Fruit fly (Drosophila melanogaster) whole organism: Measurements from ENCODE around the gene bel.

Source experiments
- CG8478 ChIP-seq: fragments of >200 bp; optimal IDR thresholded peaks from 2 replicates; lab custom pipeline; 2018; ENCODE audit warnings: inconsistent platforms
- Dll ChIP-seq: fragments of >200 bp; optimal IDR thresholded peaks from 2 replicates; lab custom pipeline; 2017
- EcR ChIP-seq, 2 experiments: fragments of >200 bp; optimal IDR thresholded peaks; 2 replicates each; lab custom pipeline; 2017; ENCODE audit warnings: missing biosample characterization in 2 of 2, missing genetic modification characterization in 2 of 2, missing genetic modification reagents in 2 of 2
- pan ChIP-seq: fragments of >200 bp; optimal IDR thresholded peaks from 2 replicates; lab custom pipeline; 2017
- psq ChIP-seq: fragments of >200 bp; optimal IDR thresholded peaks from 2 replicates; lab custom pipeline; 2017
- usp ChIP-seq: fragments of >200 bp; optimal IDR thresholded peaks from 2 replicates; lab custom pipeline; 2017; ENCODE audit warnings: missing biosample characterization, missing genetic modification characterization, mixed read lengths

Gene bel

DNA sequence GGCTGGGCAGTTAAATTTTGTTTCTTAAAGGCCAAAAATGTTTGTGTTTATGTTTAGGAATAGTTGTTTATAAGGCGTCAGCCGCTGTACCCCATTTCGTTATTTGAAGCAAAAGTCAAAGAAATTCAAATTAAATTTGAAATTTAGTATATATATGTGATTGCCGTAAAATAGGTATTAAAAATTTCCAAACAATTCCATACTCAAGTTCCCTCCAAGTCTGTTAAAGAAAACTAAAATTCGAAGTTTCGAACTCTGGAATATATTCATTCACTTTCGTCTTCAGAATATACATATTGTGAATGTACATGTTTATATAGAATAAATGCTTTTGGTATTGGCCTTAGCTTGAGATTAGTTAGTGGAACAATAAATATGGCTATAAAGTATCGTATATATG lies at the start of gene bel:
Gene bel (minus strand): TSS at position 101 of the 400 bp plus-strand sequence.
- TF ChIP-seq Dll (no peak), psq (lab: Kevin White, UChicago) (no peak), usp (GFP tag; lab: Kevin White, UChicago) (no peak), CG8478 (lab: Kevin White, UChicago) (no peak), pan (lab: Kevin White, UChicago) (no peak), EcR (GFP tag; optimal IDR thresholded peaks at IDR 0.05; lab: Kevin White, UChicago) (no peak)

DNA sequence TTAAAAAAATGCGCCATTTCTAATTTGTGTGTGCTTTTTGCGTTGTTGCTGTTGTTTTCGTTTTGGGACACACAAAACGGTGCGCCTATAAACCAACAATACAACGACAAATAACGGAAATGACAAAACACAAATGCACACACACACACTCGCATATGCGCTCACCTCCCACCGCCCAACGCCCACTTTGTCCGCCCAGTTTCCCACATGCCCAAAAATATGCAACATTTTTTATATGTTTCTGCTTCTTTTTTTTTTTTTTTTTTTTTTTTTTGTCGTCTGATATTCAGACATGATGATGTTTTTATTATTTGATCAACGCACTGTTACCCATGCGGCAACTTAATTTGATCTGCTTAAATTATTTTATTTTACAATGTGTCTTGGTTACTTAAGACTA lies 46.6 kb upstream of the bel start:
- TF ChIP-seq usp (GFP tag; lab: Kevin White, UChicago) (no peak), EcR (GFP tag; optimal IDR thresholded peaks at IDR 0.05; lab: Kevin White, UChicago) (no peak), Dll (no peak), psq (lab: Kevin White, UChicago) (no peak), pan (lab: Kevin White, UChicago) (no peak), CG8478 (lab: Kevin White, UChicago) (no peak)

DNA sequence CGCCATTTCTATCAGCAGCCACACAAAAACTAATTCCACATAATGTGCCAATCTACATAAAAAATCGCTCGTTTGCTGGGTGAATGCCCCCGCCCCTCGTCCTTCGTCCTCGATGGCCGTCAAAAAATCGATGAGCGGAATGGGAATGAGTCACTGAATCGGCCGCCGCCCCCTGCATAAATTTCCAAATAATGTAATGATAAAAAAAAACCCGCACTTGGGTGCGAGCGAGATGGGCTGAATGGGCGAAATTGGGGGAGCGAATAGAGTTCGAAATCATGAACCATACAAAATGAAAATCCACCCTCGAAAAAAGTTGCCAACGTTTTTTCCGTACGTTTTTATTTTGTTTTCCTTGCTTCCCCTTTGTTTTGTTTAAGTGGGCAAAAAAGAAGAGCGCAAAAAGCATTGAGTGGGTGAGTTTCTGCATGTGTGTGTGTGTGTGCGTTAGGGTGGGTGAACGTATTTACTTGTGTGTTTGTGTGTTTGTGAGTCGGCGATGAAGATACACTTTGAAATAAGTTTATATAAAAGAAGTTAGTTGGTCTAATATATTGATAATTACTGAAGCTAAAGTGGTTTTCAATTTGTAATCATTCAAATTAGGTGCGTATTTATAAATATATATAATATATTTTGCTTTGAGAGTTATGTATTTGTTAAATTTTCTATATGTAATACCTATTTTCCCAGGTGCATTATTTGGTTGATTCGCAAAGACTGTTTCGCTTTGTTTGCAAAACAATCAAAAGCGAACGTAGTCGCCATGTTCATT lies 44.9 kb upstream of the bel start:
- TF ChIP-seq Dll (no peak), psq (lab: Kevin White, UChicago) (no peak), EcR (GFP tag; optimal IDR thresholded peaks at IDR 0.05; lab: Kevin White, UChicago) (no peak), CG8478 (lab: Kevin White, UChicago) (no peak), usp (GFP tag; lab: Kevin White, UChicago) (no peak), pan (lab: Kevin White, UChicago) (no peak)

DNA sequence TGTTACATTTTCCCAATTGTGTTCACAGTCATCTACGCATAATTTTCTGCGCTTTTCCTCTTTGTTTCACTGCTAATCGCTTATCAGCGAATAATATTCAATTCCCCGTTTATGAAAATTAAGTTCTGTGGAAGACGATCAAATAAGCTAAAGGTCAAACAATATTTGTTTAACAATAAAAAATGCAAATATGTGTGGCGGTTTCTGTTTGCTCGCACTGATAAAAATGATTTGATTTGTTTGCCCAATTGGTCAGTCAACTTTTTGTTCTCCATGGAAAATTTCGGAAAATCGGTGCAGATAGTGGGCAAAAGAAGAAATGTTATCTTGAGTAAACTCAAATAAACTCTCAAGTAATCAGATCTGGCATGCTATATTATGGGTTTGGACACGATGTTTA lies 44.1 kb upstream of the bel start:
- TF ChIP-seq pan (lab: Kevin White, UChicago) (no peak), EcR (GFP tag; optimal IDR thresholded peaks at IDR 0.05; lab: Kevin White, UChicago) (no peak), CG8478 (lab: Kevin White, UChicago) (no peak), psq (lab: Kevin White, UChicago) (no peak), usp (GFP tag; lab: Kevin White, UChicago) (no peak), Dll (no peak)

DNA sequence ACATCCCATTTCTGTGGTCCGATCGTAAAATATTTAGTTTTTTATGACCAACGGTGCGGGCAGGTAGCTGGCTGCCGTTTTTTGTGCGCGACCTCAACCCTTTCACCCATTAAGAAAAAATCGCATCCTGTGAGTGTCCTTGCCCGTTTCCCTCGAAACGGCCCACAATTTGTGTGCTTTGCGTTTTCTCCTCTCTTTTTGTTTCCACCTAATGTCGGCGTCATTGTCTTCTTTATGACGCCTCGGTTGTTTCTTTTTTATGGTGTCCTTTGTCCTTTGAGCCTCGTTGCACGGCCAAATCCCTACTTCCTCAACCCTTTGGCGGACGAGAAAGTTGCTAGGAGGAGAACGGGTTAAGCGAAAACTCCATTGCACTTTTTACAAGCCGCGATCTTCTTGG lies 40.6 kb upstream of the bel start:
- TF ChIP-seq CG8478 (lab: Kevin White, UChicago) = no peak
- TF ChIP-seq psq (lab: Kevin White, UChicago) = no peak
- TF ChIP-seq usp (GFP tag; lab: Kevin White, UChicago) = no peak
- TF ChIP-seq EcR (GFP tag; optimal IDR thresholded peaks at IDR 0.05; lab: Kevin White, UChicago) = no peak
- TF ChIP-seq Dll = no peak
- TF ChIP-seq pan (lab: Kevin White, UChicago) = no peak

DNA sequence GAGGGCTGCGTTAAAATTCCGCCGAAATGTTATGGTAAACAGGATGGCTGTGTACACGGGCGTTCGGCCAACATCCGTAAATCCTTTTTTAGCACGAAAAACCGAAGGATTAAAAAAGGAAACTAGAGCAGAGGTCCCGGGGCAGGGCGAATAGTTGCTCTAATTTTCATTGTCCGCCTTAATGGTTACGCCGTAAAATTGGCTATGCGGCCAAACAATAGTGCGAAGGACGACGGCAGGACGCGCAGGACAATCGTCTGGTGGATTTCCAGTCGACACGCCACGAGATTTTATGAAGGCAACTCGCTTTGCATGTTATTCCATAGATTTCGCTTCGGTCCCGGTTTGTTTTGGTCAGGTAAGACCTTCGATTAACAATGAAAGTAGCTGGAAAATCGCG lies 40.1 kb upstream of the bel start:
- TF ChIP-seq EcR (GFP tag; optimal IDR thresholded peaks at IDR 0.05; lab: Kevin White, UChicago) (no peak), psq (lab: Kevin White, UChicago) (no peak), usp (GFP tag; lab: Kevin White, UChicago) (no peak), Dll (no peak), pan (lab: Kevin White, UChicago) (no peak), CG8478 (lab: Kevin White, UChicago) (no peak)

DNA sequence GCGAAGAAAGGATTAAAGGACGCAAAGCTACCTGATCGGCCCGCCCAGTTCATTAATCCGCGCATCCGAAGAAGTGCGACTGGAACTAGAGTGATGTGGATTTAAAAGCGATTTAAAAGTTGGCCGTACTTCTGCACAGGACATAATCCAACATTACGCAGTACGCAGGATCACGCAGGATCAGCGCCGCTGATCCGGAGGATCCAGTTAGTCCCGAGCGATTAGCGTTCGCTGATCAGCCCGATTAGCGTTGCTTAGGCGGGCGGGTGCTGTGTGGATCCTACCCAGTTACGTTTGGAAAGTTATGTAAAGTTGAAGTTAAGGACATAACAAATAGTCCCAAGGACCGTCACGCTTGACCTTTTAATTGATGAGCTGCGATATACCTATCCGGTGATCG lies 38.7 kb upstream of the bel start:
- TF ChIP-seq usp (GFP tag; lab: Kevin White, UChicago) = no peak
- no peak for TF ChIP-seq EcR (GFP tag; optimal IDR thresholded peaks at IDR 0.05; lab: Kevin White, UChicago)
- TF ChIP-seq CG8478 (lab: Kevin White, UChicago) = no peak
- TF ChIP-seq pan (lab: Kevin White, UChicago) = no peak
- TF ChIP-seq psq (lab: Kevin White, UChicago) = no peak
- TF ChIP-seq Dll = no peak

DNA sequence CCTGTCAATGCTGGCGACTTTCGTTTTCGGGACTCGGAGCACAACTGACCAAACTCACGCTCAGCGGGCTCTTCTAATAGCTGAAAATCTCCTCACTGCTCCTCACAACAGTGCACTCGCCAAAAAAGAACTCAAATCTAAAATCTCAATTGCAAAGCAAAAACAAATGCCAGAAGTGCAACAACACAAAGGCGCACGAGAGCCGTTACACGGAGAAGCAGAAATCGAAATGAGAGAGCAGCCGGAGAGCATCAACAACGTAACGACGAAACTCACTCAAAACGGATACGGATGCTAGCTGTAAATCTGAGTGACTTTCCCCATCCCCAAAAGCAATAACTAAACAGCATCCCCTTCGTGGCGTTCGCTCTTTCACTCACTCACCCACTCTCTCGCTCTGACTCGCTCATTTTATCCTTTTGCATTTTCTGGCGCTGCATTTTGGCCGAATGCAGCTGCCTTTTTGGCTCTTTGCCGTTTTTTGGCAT lies 37.3 kb upstream of the bel start, which contains the start of gene hb:
Gene hb (minus strand): TSS at position 51 of the 488 bp plus-strand sequence.
- TF ChIP-seq EcR (GFP tag; optimal IDR thresholded peaks at IDR 0.05; lab: Kevin White, UChicago) (no peak), usp (GFP tag; lab: Kevin White, UChicago) (no peak), pan (lab: Kevin White, UChicago) (no peak), Dll (no peak), psq (lab: Kevin White, UChicago) (no peak), CG8478 (lab: Kevin White, UChicago) (no peak)

DNA sequence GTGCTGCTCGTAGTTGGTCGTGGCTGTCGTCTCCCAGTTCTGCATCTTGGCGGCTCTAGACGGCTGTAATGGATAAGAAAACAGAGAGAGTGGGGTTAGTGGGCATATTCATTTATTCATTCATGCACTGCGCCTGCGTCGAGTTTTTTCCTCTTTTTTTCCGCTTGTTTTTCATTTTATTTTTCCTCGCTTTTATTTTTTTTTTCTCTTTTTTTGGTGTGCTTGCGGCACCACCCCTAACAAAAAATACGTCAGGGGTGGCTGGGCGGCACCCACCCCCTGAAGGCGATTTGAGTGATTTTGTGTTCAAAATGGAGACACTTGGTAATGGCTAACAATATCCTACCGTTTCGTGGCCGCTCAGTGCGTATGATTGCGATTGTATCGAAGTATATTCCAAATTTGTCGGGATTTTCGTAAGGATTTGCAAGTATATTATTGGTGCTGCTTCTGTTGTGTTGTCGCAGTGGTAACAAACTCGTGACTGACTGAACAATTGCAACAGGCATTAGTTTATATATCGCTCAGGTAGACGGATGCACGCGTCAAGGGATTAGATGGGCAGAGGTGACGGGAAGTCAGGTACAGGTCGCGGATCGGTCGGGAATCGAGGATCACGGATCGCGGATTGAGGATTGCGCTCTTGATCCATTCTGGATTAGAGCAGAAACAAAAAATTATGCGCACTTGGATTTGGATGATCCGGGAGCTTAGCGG lies 33.7 kb upstream of the bel start:
- TF ChIP-seq pan (lab: Kevin White, UChicago) (no peak), CG8478 (lab: Kevin White, UChicago) (no peak), psq (lab: Kevin White, UChicago) (no peak), EcR (GFP tag; optimal IDR thresholded peaks at IDR 0.05; lab: Kevin White, UChicago) (no peak)

DNA sequence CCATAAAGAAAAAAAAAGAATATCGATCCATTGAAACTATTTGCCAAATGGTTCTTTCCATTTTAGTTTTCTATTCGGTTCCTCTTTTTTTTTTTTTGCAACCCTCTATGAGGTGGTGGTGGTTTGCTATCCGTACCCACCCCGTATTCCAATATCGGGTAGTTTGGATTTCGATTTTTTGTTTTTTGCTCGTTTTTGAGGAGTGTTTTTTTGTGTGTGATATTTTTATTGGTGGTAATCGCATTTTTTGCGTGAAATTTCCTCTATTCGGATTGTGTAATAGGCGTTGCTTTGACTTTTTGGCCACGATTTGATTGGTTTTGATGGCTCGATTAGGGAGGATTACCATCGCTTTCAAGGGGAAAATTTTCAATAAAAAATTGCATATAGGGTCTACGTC lies 25.9 kb upstream of the bel start:
- TF ChIP-seq usp (GFP tag; lab: Kevin White, UChicago) (no peak), EcR (GFP tag; optimal IDR thresholded peaks at IDR 0.05; lab: Kevin White, UChicago) (no peak), psq (lab: Kevin White, UChicago) (no peak), pan (lab: Kevin White, UChicago) (no peak), CG8478 (lab: Kevin White, UChicago) (no peak), Dll (no peak)
